Fruit fly (Drosophila melanogaster) whole organism, prepupa: ENCODE measurements around the gene CG31321.

ENCODE experiments used
- CG11902 ChIP-seq: fragments of 200-800 bp; sonication (Bioruptor generic); optimal IDR thresholded peaks from 3 replicates; lab custom pipeline; 2016; ENCODE audit warnings: missing biosample characterization, missing genetic modification characterization
- OdsH ChIP-seq: fragments of 200-800 bp; sonication (Bioruptor generic); optimal IDR thresholded peaks from 3 replicates; lab custom pipeline; 2016; ENCODE audit warnings: missing biosample characterization, missing genetic modification characterization
- spab ChIP-seq: fragments of 200-800 bp; sonication (Bioruptor generic); optimal IDR thresholded peaks from 2 replicates; lab custom pipeline; 2017; ENCODE audit warnings: missing biosample characterization, mild to moderate bottlenecking, missing genetic modification characterization, missing genetic modification reagents

dm6 chr3R:14335504-14335903 lies 25.3 kb downstream of the CG31321 start:
- no peak for TF ChIP-seq spab (GFP tag; lab: Kevin White, UChicago)
- TF ChIP-seq OdsH (GFP tag; lab: Kevin White, UChicago), result no peak
- no peak for TF ChIP-seq CG11902
